Fruit fly (Drosophila melanogaster) whole organism, larva: ENCODE results near the gene Qsox4.
A peak's percentile ranks its signal among the peaks of the same experiment; 100 is the strongest.

ENCODE experiments used
- noc ChIP-seq: fragments of 200-800 bp; sonication (Bioruptor generic); optimal IDR thresholded peaks from 3 replicates; lab custom pipeline; 2019; ENCODE audit warnings: missing biosample characterization, mild to moderate bottlenecking, missing genetic modification characterization, moderate library complexity

The Qsox4 gene

DNA sequence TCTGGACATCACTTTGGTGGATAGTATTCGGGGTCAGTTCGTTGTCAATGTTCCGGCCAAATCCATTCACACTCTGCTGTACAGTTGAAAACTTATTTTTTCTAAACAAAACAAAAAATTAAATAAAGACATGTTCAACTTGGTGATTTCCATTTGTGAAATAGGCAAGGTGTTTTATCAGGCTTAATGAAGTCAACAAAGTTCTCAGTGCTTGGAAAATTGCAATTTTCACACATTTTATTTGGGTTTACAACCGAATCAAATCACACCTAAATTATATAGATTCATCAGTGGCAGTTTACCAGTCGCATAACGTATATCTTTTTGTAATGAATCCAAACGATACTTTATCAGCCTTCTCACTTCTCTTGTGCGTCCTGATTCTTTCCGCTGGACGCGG, at the start of gene Qsox4:
Gene Qsox4, plus strand, starts transcription at position 301 of the 400 bp plus-strand sequence.
- no peak for TF ChIP-seq noc (tag; lab: Kevin White, UChicago)

DNA sequence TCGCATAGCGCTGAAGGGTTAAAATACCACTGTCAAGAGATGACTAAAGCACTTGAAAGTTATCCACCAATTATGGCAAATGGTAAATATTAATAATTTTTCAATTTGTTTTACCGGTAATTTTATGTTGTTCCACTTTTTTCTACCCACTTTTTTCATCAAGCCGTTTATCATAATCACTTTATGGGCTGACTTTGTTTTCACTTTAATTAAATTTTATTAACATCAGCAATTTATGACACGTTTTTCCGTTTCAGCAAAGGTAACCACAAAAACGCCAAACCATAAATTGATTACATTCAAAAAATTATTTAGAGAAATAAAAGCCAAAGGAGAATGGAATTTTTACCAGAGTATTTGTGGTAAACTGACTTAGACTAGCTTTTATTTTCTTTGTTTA, 47.1 kb upstream of the Qsox4 start:
- TF ChIP-seq noc (tag; lab: Kevin White, UChicago): no peak

DNA sequence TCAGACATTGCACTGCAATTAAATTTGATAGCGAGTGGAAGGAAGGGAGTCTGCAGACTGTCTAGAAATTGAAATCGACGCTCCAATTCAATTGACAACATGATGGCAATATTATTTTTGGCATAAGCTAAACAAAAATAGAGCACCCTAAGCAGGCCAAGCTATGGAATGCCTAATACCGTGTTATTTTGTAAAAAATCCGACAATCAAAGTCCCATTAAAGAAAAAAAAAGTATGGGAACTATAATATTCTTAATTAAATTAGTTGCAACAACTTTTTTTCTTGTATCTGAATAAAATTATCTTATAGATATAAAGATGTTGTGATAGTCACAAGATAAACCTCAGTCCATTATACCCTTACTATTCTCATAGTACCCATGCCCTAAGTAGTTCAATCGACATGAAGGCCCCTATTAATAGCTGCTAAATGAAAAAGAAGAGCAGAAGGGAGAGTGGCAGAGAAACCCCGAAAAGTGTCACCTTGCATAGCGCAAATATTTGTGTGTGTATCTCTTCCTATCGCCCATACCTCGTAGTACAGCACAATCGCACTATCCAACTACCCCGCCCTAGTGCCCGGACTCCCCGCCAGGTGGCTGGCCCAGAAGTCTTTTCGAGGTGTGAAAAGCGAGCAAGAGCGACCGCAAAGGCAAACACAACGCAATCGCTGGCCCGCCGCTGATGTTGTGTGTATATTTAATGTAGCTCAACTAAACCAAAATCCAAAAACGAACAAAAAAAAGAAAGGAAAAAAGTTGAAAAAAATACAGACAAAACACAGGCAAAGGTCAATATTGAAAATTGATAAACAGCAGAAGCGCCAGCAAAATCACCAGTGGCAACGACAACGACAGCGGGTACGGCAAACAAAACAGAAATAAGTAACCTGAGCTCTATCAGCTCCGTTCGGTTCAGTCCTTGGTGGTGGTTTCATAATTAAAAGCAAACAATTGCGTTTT, 44.9 kb upstream of the Qsox4 start:
- TF ChIP-seq noc (tag; lab: Kevin White, UChicago): peak; percentile 58

DNA sequence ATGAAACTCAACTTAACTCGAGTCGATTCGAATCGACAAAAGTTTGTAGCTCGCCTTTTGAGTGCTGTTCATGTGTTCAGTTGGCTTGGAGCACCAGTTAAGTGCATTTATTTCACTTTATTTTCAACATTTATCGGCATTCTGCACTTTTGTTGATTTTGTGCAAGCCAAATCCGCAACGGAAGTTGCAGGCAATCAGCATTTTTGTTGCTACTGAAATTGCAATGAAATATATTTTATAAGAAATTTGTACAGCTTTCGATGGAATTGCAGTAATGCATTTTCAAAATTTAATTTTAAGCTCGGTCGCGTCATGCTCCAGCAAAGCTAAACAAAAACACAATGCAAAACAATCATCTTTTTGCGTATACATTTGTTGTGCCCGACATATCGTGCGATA, 43.6 kb upstream of the Qsox4 start:
- TF ChIP-seq noc (tag; lab: Kevin White, UChicago): no peak

DNA sequence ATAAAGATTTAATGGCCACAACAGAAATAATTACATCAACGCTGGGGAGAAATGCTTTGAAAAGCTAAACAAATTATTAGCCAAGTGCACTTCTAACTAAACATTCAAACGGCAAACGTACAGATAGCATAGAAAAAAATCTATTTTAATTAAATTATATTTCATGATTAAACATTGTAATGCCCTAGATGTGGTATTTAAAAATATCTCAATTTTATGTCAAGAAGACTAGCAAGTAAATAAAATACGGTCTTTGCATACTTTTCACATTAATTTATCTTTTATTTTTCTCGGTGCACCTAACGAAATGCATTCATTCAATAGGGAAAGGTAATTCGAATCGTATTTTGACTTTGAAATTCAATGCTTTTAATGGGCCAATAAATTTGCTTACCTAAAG, 43.0 kb upstream of the Qsox4 start:
- no peak for TF ChIP-seq noc (tag; lab: Kevin White, UChicago)

- TF ChIP-seq noc (tag; lab: Kevin White, UChicago): no peak
Measured at dm6 chr3R:23662782-23663181, 39.8 kb upstream of the Qsox4 start.

DNA sequence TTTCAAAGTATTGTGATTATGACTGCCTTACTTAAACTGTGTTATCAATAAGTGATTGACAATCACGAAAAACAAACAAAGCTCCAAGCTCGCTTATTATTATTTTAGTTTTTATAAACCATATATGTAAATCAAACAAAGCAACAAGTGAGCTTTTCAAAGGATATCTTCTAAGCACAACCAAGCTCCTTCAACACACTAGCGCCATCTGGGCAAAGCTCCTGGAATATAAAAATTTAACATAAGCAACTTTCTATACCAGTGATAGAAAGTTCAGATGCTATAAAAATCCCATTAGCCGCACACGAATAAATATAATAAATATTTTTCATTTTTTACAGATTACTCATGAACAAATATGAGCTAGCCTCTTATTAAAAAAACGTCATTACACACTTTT, 38.1 kb upstream of the Qsox4 start:
- no peak for TF ChIP-seq noc (tag; lab: Kevin White, UChicago)

- TF ChIP-seq noc (tag; lab: Kevin White, UChicago): no peak
Measured at dm6 chr3R:23666672-23667211, 35.8 kb upstream of the Qsox4 start.

DNA sequence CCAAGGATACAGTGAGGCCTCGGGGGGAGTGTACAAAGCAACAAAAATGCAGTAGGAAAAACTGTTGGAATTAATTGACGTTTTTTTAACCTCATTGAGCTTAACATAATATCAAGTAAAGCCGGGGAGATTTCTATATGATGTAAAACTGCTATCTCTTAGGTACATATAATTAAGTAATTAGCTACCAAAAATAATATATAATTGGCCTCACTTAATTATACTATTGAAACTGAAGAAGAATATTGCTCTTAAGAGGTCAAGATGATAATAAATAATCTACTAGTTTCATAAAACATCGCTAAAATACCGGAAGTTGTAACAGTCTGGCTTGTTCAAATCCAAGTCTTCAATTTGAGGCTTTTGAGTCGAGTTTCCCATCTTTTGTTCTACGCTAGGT, 35.1 kb upstream of the Qsox4 start:
- no peak for TF ChIP-seq noc (tag; lab: Kevin White, UChicago)

dm6 chr3R:23668583-23668982, 34.0 kb upstream of the Qsox4 start:
- TF ChIP-seq noc (tag; lab: Kevin White, UChicago): peak; percentile 9

- TF ChIP-seq noc (tag; lab: Kevin White, UChicago): peak; percentile 99
Measured at dm6 chr3R:23669401-23670216, 33.0 kb upstream of the Qsox4 start, which contains the start of gene CG31145. CG31145 (minus strand) TSS chr3R:23669659.

DNA sequence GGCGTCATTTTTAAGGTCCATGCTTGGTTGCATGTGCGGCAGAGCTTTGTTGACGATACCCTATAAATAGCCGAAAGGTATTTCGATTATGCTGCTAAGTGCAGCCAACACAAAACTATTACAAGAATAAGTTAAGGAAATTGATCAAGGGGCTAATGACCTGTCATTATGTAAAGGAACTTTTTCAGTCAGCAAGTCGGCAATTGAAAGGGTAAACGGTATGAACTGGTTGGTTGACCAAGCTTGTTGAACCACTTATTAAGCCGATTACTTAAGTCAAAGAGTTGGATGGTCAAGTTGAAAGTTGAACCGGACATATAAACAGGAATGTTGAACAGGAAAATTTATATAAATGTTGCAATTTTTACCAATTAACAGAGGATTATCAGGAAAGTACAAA, 29.5 kb upstream of the Qsox4 start:
- no peak for TF ChIP-seq noc (tag; lab: Kevin White, UChicago)

- TF ChIP-seq noc (tag; lab: Kevin White, UChicago): no peak
Measured at dm6 chr3R:23674369-23674768, 28.2 kb upstream of the Qsox4 start.

DNA sequence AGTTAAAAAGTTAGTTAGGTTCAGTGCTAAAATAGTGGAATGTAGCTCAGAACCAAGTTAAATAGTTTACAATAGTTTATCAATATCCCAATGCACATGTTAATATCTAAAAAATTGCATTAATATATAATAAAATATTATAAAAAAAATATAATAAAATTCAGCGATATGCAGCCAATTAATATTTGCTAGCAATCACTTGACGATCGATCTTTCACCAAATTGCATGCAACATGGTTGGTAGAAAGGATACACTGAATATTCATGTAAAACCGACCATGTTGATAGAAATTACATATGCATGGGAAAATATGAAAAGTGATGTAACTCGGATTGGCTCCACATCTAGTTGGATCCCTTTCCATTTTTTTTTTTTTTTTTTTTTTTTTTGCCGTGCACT, 26.9 kb upstream of the Qsox4 start:
- no peak for TF ChIP-seq noc (tag; lab: Kevin White, UChicago)

DNA sequence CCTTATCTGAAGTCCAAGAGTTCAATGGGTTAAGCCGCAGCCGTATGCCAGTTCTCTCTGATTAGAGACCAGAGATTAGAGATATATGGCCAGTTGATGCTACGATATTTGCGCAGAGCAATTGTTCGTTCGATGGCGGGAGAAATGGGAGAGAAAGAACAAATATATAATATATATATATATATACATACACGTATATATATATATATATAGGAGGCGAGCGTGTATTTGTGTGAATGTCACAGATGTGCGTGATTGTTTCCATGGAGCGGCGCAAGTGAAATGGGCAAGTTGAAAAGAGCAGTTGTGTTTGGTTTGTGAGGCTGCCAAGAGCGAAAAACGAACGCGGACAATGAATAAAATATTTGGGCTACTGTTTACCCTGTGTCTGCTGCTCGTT, 25.5 kb upstream of the Qsox4 start, which contains the start of gene GILT3:
Gene GILT3, plus strand, starts transcription at position 301 of the 400 bp plus-strand sequence.
- no peak for TF ChIP-seq noc (tag; lab: Kevin White, UChicago)
